Worm (Caenorhabditis elegans) whole organism, L2 larva: ENCODE data around the gene ctsa-1.2.

Experiments
- aly-2 ChIP-seq: fragments of 150-350 bp; optimal IDR thresholded peaks from 2 replicates; lab custom pipeline; 2014; ENCODE audit warnings: missing biosample characterization, missing genetic modification characterization
- ama-1 ChIP-seq: fragments of 150-350 bp; optimal IDR thresholded peaks from 2 replicates; lab custom pipeline; 2018; ENCODE audit warnings: inconsistent platforms
- ceh-16 ChIP-seq: fragments of 150-350 bp; optimal IDR thresholded peaks from 2 replicates; lab custom pipeline; 2014; ENCODE audit warnings: missing biosample characterization, missing genetic modification characterization
- nhr-11 ChIP-seq: fragments of 150-350 bp; optimal IDR thresholded peaks from 2 replicates; lab custom pipeline; 2014; ENCODE audit warnings: missing biosample characterization, missing genetic modification characterization
- nhr-12 ChIP-seq: fragments of 150-350 bp; optimal IDR thresholded peaks from 2 replicates; lab custom pipeline; 2014; ENCODE audit warnings: missing biosample characterization, missing genetic modification characterization
- nhr-237 ChIP-seq: fragments of 150-350 bp; optimal IDR thresholded peaks from 2 replicates; lab custom pipeline; 2014; ENCODE audit warnings: missing biosample characterization, missing genetic modification characterization
- sem-4 ChIP-seq: fragments of 150-350 bp; optimal IDR thresholded peaks from 2 replicates; lab custom pipeline; 2014; ENCODE audit warnings: missing biosample characterization, missing genetic modification reagents, missing genetic modification characterization
- skn-1 ChIP-seq: sonication (generic microtip); optimal IDR thresholded peaks from 2 replicates; lab custom pipeline; 2017; ENCODE audit warnings: missing biosample characterization, missing genetic modification characterization
- sma-9 ChIP-seq, 2 experiments: fragments of 150-350 bp in 1 of 2; sonication (generic microtip) in 1 of 2; optimal IDR thresholded peaks; 2 replicates each; lab custom pipeline; 2014 to 2016; ENCODE audit warnings: missing genetic modification characterization in 2 of 2, mild to moderate bottlenecking in 1 of 2, missing biosample characterization in 1 of 2, missing compliant biosample characterization in 1 of 2, missing genetic modification reagents in 1 of 2, moderate library complexity in 1 of 2
- unc-62 ChIP-seq: fragments of 150-350 bp; optimal IDR thresholded peaks from 2 replicates; lab custom pipeline; 2014; ENCODE audit warnings: missing biosample characterization, missing genetic modification reagents, missing genetic modification characterization

- TF ChIP-seq unc-62 (GFP tag; lab: Kevin White, UChicago) (no peak), nhr-11 (tag; lab: Kevin White, UChicago) (no peak), skn-1 (tag; lab: Kevin White, UChicago) (no peak), ama-1 (lab: Kevin White, UChicago) (no peak), ceh-16 (tag; lab: Kevin White, UChicago) (no peak), aly-2 (no peak), sem-4 (no peak), sma-9 (GFP tag; optimal IDR thresholded peaks at IDR 0.05; lab: Kevin White, UChicago) (no peak), sma-9 (tag; optimal IDR thresholded peaks at IDR 0.05; lab: Kevin White, UChicago) (no peak), nhr-12 (tag; lab: Kevin White, UChicago) (no peak), nhr-237 (no peak)
These were observed 44.7 kb upstream of the ctsa-1.2 start for ce11 chrII:11694432-11694831.
